Fruit fly (Drosophila melanogaster) whole organism, embryonic: ENCODE results near the gene Ufsp2.

Source experiments
- Adf1 ChIP-seq: fragments of 200-800 bp; sonication (Bioruptor generic); IDR thresholded peaks from 2 replicates; pipeline ENCODE4 v1.3.6; 2022; ENCODE audit warnings: missing biosample characterization, missing genetic modification characterization
- BEAF-32 ChIP-seq: fragments of 200-800 bp; sonication (Bioruptor generic); optimal IDR thresholded peaks from 3 replicates; lab custom pipeline; 2017; ENCODE audit warnings: missing biosample characterization, missing genetic modification characterization, mild to moderate bottlenecking, moderate library complexity, missing genetic modification reagents
- CG10462 ChIP-seq: fragments of 200-800 bp; sonication (Bioruptor generic); optimal IDR thresholded peaks from 2 replicates; lab custom pipeline; 2016; ENCODE audit warnings: missing biosample characterization, missing genetic modification characterization
- CG10654 ChIP-seq: fragments of 200-800 bp; sonication (Bioruptor generic); optimal IDR thresholded peaks from 2 replicates; lab custom pipeline; 2016; ENCODE audit warnings: missing biosample characterization, missing genetic modification characterization
- CG10979 ChIP-seq: fragments of 200-800 bp; sonication (Bioruptor generic); optimal IDR thresholded peaks from 2 replicates; lab custom pipeline; 2018; ENCODE audit warnings: missing biosample characterization, mild to moderate bottlenecking, missing genetic modification characterization, moderate library complexity
- CG12942 ChIP-seq: fragments of 200-800 bp; sonication (Bioruptor generic); optimal IDR thresholded peaks from 3 replicates; lab custom pipeline; 2016; ENCODE audit warnings: missing biosample characterization, missing genetic modification characterization
- CG13287 ChIP-seq: fragments of 200-800 bp; sonication (Bioruptor generic); IDR thresholded peaks from 2 replicates; pipeline ENCODE4 v1.3.6; 2022; ENCODE audit warnings: missing biosample characterization, missing genetic modification characterization; ENCODE audit not compliant: partially characterized antibody
- CG14050 ChIP-seq: fragments of 200-800 bp; sonication (Bioruptor generic); IDR thresholded peaks from 3 replicates; pipeline ENCODE4 v1.3.6; 2022; ENCODE audit warnings: missing biosample characterization, missing genetic modification characterization
- CG15011 ChIP-seq: fragments of 200-800 bp; sonication (Bioruptor generic); optimal IDR thresholded peaks from 3 replicates; lab custom pipeline; 2018; ENCODE audit warnings: missing biosample characterization, mild to moderate bottlenecking, missing genetic modification characterization
- CG18619 ChIP-seq: fragments of 200-800 bp; sonication (Bioruptor generic); optimal IDR thresholded peaks from 3 replicates; lab custom pipeline; 2017; ENCODE audit warnings: missing biosample characterization, mild to moderate bottlenecking, missing genetic modification characterization
- CG30020 ChIP-seq: fragments of 200-800 bp; optimal IDR thresholded peaks from 2 replicates; lab custom pipeline; 2019; ENCODE audit warnings: missing biosample characterization, mild to moderate bottlenecking, missing genetic modification characterization, moderate library complexity
- CG4820 ChIP-seq: fragments of 200-800 bp; sonication (Bioruptor generic); optimal IDR thresholded peaks from 3 replicates; lab custom pipeline; 2016; ENCODE audit warnings: missing biosample characterization, missing genetic modification characterization
- Deaf1 ChIP-seq: fragments of 200-800 bp; optimal IDR thresholded peaks from 3 replicates; lab custom pipeline; 2019; ENCODE audit warnings: missing biosample characterization, mild to moderate bottlenecking, missing genetic modification characterization, moderate library complexity
- Dll ChIP-seq: fragments of 200-800 bp; sonication (Bioruptor generic); IDR thresholded peaks from 4 replicates; pipeline ENCODE4 v1.3.6; 2022; ENCODE audit warnings: missing biosample characterization, missing genetic modification characterization; ENCODE audit not compliant: partially characterized antibody
- Dp ChIP-seq: fragments of 200-800 bp; sonication (Bioruptor generic); optimal IDR thresholded peaks from 2 replicates; lab custom pipeline; 2018; ENCODE audit warnings: missing biosample characterization, mild to moderate bottlenecking, missing genetic modification characterization, moderate library complexity
- Dref ChIP-seq: fragments of 200-800 bp; sonication (Bioruptor generic); IDR thresholded peaks from 2 replicates; pipeline ENCODE4 v1.3.6; 2022; ENCODE audit warnings: missing biosample characterization, missing genetic modification characterization
- E2f2 ChIP-seq: fragments of 200-800 bp; sonication (Bioruptor generic); IDR thresholded peaks from 2 replicates; pipeline ENCODE4 v1.3.6; 2022; ENCODE audit warnings: missing biosample characterization, missing genetic modification characterization
- Ets65A ChIP-seq: fragments of 200-800 bp; sonication (Bioruptor generic); peaks from one replicate; lab custom pipeline; 2016; ENCODE audit warnings: missing biosample characterization, missing genetic modification characterization
- Hr51 ChIP-seq, 2 experiments: fragments of 200-800 bp; sonication (Bioruptor generic); optimal IDR thresholded peaks; 2 replicates in 1 of 2; 3 replicates in 1 of 2; lab custom pipeline; 2016 to 2018; ENCODE audit warnings: missing biosample characterization in 2 of 2, missing genetic modification characterization in 2 of 2, mild to moderate bottlenecking in 1 of 2, moderate library complexity in 1 of 2
- Hsf ChIP-seq: fragments of 200-800 bp; sonication (Bioruptor generic); optimal IDR thresholded peaks from 3 replicates; lab custom pipeline; 2016; ENCODE audit warnings: missing biosample characterization, missing genetic modification characterization
- Lpt ChIP-seq: fragments of >200 bp; optimal IDR thresholded peaks from 2 replicates; lab custom pipeline; 2018; ENCODE audit warnings: missing biosample characterization, missing genetic modification characterization
- MTF-1 ChIP-seq: fragments of 200-800 bp; sonication (Bioruptor generic); optimal IDR thresholded peaks from 2 replicates; lab custom pipeline; 2018; ENCODE audit warnings: missing biosample characterization, mild to moderate bottlenecking, missing genetic modification characterization, borderline replicate concordance
- NK7.1 ChIP-seq: fragments of 200-800 bp; sonication (Bioruptor generic); optimal IDR thresholded peaks from 3 replicates; lab custom pipeline; 2016; ENCODE audit warnings: missing biosample characterization, missing genetic modification characterization
- NfI ChIP-seq: fragments of 200-800 bp; sonication (Bioruptor generic); optimal IDR thresholded peaks from 3 replicates; lab custom pipeline; 2018; ENCODE audit warnings: missing biosample characterization, mild to moderate bottlenecking, missing genetic modification characterization, moderate library complexity
- Rx ChIP-seq: fragments of 200-800 bp; sonication (Bioruptor generic); IDR thresholded peaks from 2 replicates; pipeline ENCODE4 v1.3.6; 2022; ENCODE audit warnings: missing biosample characterization, missing genetic modification characterization
- Spps ChIP-seq: fragments of 200-800 bp; sonication (Bioruptor generic); optimal IDR thresholded peaks from 2 replicates; lab custom pipeline; 2018; ENCODE audit warnings: missing biosample characterization, mild to moderate bottlenecking, missing genetic modification characterization
- Tbp ChIP-seq: fragments of >200 bp; optimal IDR thresholded peaks from 2 replicates; lab custom pipeline; 2018; ENCODE audit warnings: missing biosample characterization, missing genetic modification characterization
- Vsx1 ChIP-seq: fragments of 200-800 bp; sonication (Bioruptor generic); optimal IDR thresholded peaks from 2 replicates; lab custom pipeline; 2017; ENCODE audit warnings: missing biosample characterization, mild to moderate bottlenecking, missing genetic modification characterization, missing genetic modification reagents
- Xbp1 ChIP-seq: fragments of 200-800 bp; sonication (Bioruptor generic); optimal IDR thresholded peaks from 3 replicates; lab custom pipeline; 2016; ENCODE audit warnings: missing biosample characterization, mild to moderate bottlenecking, missing genetic modification characterization
- YL-1 ChIP-seq: fragments of 200-800 bp; sonication (Bioruptor generic); optimal IDR thresholded peaks from 3 replicates; lab custom pipeline; 2017; ENCODE audit warnings: missing biosample characterization, mild to moderate bottlenecking, missing genetic modification characterization
- al ChIP-seq: fragments of 200-800 bp; sonication (Bioruptor generic); IDR thresholded peaks from 2 replicates; pipeline ENCODE4 v1.3.6; 2022; ENCODE audit warnings: missing biosample characterization, missing genetic modification characterization
- bsh ChIP-seq, 2 experiments: fragments of 200-800 bp; sonication (Bioruptor generic); optimal IDR thresholded peaks; 2 replicates each; lab custom pipeline; 2017 to 2018; ENCODE audit warnings: mild to moderate bottlenecking in 2 of 2, missing biosample characterization in 2 of 2, missing genetic modification characterization in 2 of 2, moderate library complexity in 1 of 2
- cg ChIP-seq: fragments of 200-800 bp; sonication (Bioruptor generic); optimal IDR thresholded peaks from 3 replicates; lab custom pipeline; 2019; ENCODE audit warnings: missing biosample characterization, mild to moderate bottlenecking, missing genetic modification characterization, moderate library complexity
- danr ChIP-seq: fragments of 200-800 bp; sonication (Bioruptor generic); IDR thresholded peaks from 2 replicates; pipeline ENCODE4 v1.3.6; 2022; ENCODE audit warnings: missing biosample characterization, missing genetic modification characterization
- dati ChIP-seq: fragments of 200-800 bp; sonication (Bioruptor generic); IDR thresholded peaks from 2 replicates; pipeline ENCODE4 v1.3.6; 2022; ENCODE audit warnings: missing biosample characterization, missing genetic modification characterization
- fd96Cb ChIP-seq: fragments of 200-800 bp; sonication (Bioruptor generic); optimal IDR thresholded peaks from 2 replicates; lab custom pipeline; 2018; ENCODE audit warnings: missing biosample characterization, mild to moderate bottlenecking, missing genetic modification characterization, moderate library complexity
- gcm ChIP-seq: fragments of 200-800 bp; sonication (Bioruptor generic); optimal IDR thresholded peaks from 2 replicates; lab custom pipeline; 2019; ENCODE audit warnings: missing biosample characterization, mild to moderate bottlenecking, missing genetic modification characterization, moderate library complexity
- gem ChIP-seq: fragments of 200-800 bp; sonication (Bioruptor generic); optimal IDR thresholded peaks from 2 replicates; lab custom pipeline; 2019; ENCODE audit warnings: missing biosample characterization, mild to moderate bottlenecking, missing genetic modification characterization, moderate library complexity
- jing ChIP-seq: fragments of 200-800 bp; sonication (Bioruptor generic); optimal IDR thresholded peaks from 2 replicates; lab custom pipeline; 2018; ENCODE audit warnings: missing biosample characterization, mild to moderate bottlenecking, missing genetic modification characterization
- maf-S ChIP-seq: fragments of 200-800 bp; sonication (Bioruptor generic); optimal IDR thresholded peaks from 2 replicates; lab custom pipeline; 2016; ENCODE audit warnings: missing biosample characterization, missing genetic modification characterization
- nom ChIP-seq: fragments of 200-800 bp; sonication (Bioruptor generic); optimal IDR thresholded peaks from 2 replicates; lab custom pipeline; 2017; ENCODE audit warnings: missing biosample characterization, missing genetic modification characterization, mild to moderate bottlenecking, moderate library complexity, missing genetic modification reagents
- odd ChIP-seq: fragments of 200-800 bp; sonication (Bioruptor generic); optimal IDR thresholded peaks from 2 replicates; lab custom pipeline; 2017; ENCODE audit warnings: missing biosample characterization, mild to moderate bottlenecking, missing genetic modification characterization
- psq ChIP-seq: fragments of 200-800 bp; sonication (Bioruptor generic); optimal IDR thresholded peaks from 2 replicates; lab custom pipeline; 2017; ENCODE audit warnings: missing biosample characterization, missing genetic modification characterization
- sc ChIP-seq, 3 experiments: fragments of >200 bp in 2 of 3; fragments of 200-800 bp in 1 of 3; sonication (Bioruptor generic) in 1 of 3; optimal IDR thresholded peaks; 2 replicates in 2 of 3; 3 replicates in 1 of 3; lab custom pipeline; 2017; ENCODE audit warnings: mild to moderate bottlenecking in 1 of 3, missing biosample characterization in 1 of 3, missing genetic modification characterization in 1 of 3, missing genetic modification reagents in 1 of 3
- sens ChIP-seq: fragments of 200-800 bp; sonication (Bioruptor generic); peaks from one replicate; lab custom pipeline; 2016; ENCODE audit warnings: missing biosample characterization, missing genetic modification characterization
- seq ChIP-seq: fragments of 200-800 bp; sonication (Bioruptor generic); IDR thresholded peaks from 2 replicates; pipeline ENCODE4 v1.3.6; 2022; ENCODE audit warnings: missing biosample characterization, missing genetic modification characterization
- sna ChIP-seq: fragments of 200-800 bp; sonication (Bioruptor generic); IDR thresholded peaks from 2 replicates; pipeline ENCODE4 v1.3.6; 2022; ENCODE audit warnings: missing biosample characterization, missing genetic modification characterization; ENCODE audit not compliant: partially characterized antibody
- stwl ChIP-seq: fragments of 200-800 bp; sonication (Bioruptor generic); optimal IDR thresholded peaks from 3 replicates; lab custom pipeline; 2018; ENCODE audit warnings: missing biosample characterization, mild to moderate bottlenecking, missing genetic modification characterization, moderate library complexity
- trem ChIP-seq: fragments of 200-800 bp; optimal IDR thresholded peaks from 3 replicates; lab custom pipeline; 2019; ENCODE audit warnings: missing biosample characterization, mild to moderate bottlenecking, missing genetic modification characterization, moderate library complexity
- zen ChIP-seq: fragments of 200-800 bp; sonication (Bioruptor generic); optimal IDR thresholded peaks from 3 replicates; lab custom pipeline; 2018; ENCODE audit warnings: missing biosample characterization, mild to moderate bottlenecking, missing genetic modification characterization, moderate library complexity

Ufsp2 gene

dm6 chr3L:15576357-15576756 is at the start of gene Ufsp2:
Gene Ufsp2, plus strand, starts transcription at chr3L:15576570.
- no peak for TF ChIP-seq NK7.1 (GFP tag; lab: Kevin White, UChicago)
- TF ChIP-seq cg (GFP tag; lab: Kevin White, UChicago) = no peak
- no peak for TF ChIP-seq Xbp1 (GFP tag; lab: Kevin White, UChicago)
- TF ChIP-seq sna = 0 out of 2 replicates have a peak, but pooled peaks have one; percentile 23
- peak; percentile 22 for TF ChIP-seq trem (tag; lab: Kevin White, UChicago)
- TF ChIP-seq nom = no peak
- no peak for TF ChIP-seq gcm
- TF ChIP-seq Deaf1 = no peak
- peak; percentile 55 for TF ChIP-seq Dref (GFP tag; lab: Robert Waterston, UW)
- peak; percentile 52 for TF ChIP-seq Dp (GFP tag; lab: Kevin White, UChicago)
- no peak for TF ChIP-seq Tbp
- TF ChIP-seq Lpt (GFP tag; lab: Kevin White, UChicago) = no peak
- no peak for TF ChIP-seq Hr51 (GFP tag; optimal IDR thresholded peaks at IDR 0.05; lab: Kevin White, UChicago)
- TF ChIP-seq odd (GFP tag; lab: Kevin White, UChicago) = no peak
- no peak for TF ChIP-seq Ets65A (GFP tag; lab: Kevin White, UChicago)
- no peak for TF ChIP-seq psq (GFP tag; lab: Kevin White, UChicago)
- TF ChIP-seq CG15011 (GFP tag; lab: Kevin White, UChicago) = no peak
- no peak for TF ChIP-seq Spps (tag; lab: Kevin White, UChicago)
- TF ChIP-seq sc (optimal IDR thresholded peaks at IDR 0.05; lab: Kevin White, UChicago) = no peak
- no peak for TF ChIP-seq sc (GFP tag; optimal IDR thresholded peaks at IDR 0.05; lab: Kevin White, UChicago)
- TF ChIP-seq sens (GFP tag; lab: Kevin White, UChicago) = no peak
- TF ChIP-seq CG10462 (GFP tag; lab: Kevin White, UChicago) = no peak
- no peak for TF ChIP-seq CG30020 (tag; lab: Kevin White, UChicago)
- TF ChIP-seq CG14050 (GFP tag; lab: Robert Waterston, UW) = no peak
- peak; percentile 15 for TF ChIP-seq BEAF-32
- TF ChIP-seq Rx (GFP tag; lab: Robert Waterston, UW) = no peak
- no peak for TF ChIP-seq CG10654 (GFP tag; lab: Kevin White, UChicago)
- TF ChIP-seq MTF-1 (GFP tag; lab: Kevin White, UChicago) = no peak
- TF ChIP-seq maf-S (GFP tag; lab: Kevin White, UChicago) = no peak
- TF ChIP-seq CG18619 (GFP tag; lab: Kevin White, UChicago) = no peak
- no peak for TF ChIP-seq seq
- TF ChIP-seq YL-1 (GFP tag; lab: Kevin White, UChicago) = peak; percentile 31
- no peak for TF ChIP-seq dati
- no peak for TF ChIP-seq CG10979 (tag; lab: Kevin White, UChicago)
- TF ChIP-seq CG13287 = no peak; the same call in 1 of the 2 replicates
- no peak for TF ChIP-seq fd96Cb (tag; lab: Kevin White, UChicago)
- TF ChIP-seq zen (tag; lab: Kevin White, UChicago) = no peak
- no peak for TF ChIP-seq Adf1
- TF ChIP-seq al = no peak
- TF ChIP-seq stwl (tag; lab: Kevin White, UChicago) = peak; percentile 24
- TF ChIP-seq Dll = peak; percentile 46; the same call in 2 of the 4 replicates
- TF ChIP-seq NfI (GFP tag; lab: Kevin White, UChicago) = no peak
- TF ChIP-seq E2f2 = peak; percentile 58; the same call in 1 of the 2 replicates
- TF ChIP-seq CG4820 (GFP tag; lab: Kevin White, UChicago) = no peak
- TF ChIP-seq bsh (GFP tag; optimal IDR thresholded peaks at IDR 0.05; lab: Kevin White, UChicago) = no peak
- TF ChIP-seq danr (GFP tag; lab: Robert Waterston, UW) = no peak
- no peak for TF ChIP-seq CG12942
- TF ChIP-seq Vsx1 = no peak
- no peak for TF ChIP-seq Hsf
- no peak for TF ChIP-seq gem (tag; lab: Kevin White, UChicago)
- no peak for TF ChIP-seq jing
